Fruit fly (Drosophila melanogaster): ENCODE data around the gene CG5151.

The CG5151 gene

dm6 chr3L:16128973-16129745 is 35.3 kb downstream of the CG5151 start, which contains the start of gene SsRbeta (continued):
- TF ChIP-seq CG3281 (GFP tag; optimal IDR thresholded peaks at IDR 0.05) (no peak), H2.0 (GFP tag; IDR thresholded peaks at IDR 0.05) (peak; percentile 76), BEAF-32 (GFP tag; optimal IDR thresholded peaks at IDR 0.05) (peak; percentile 86), Tbp (GFP tag; optimal IDR thresholded peaks at IDR 0.05) (peak; percentile 33), Kr (GFP tag; optimal IDR thresholded peaks at IDR 0.05) (no peak), Dll (GFP tag; IDR thresholded peaks at IDR 0.05; ENCODE audit: partially characterized antibody) (peak; percentile 67), CG2875 (GFP tag; optimal IDR thresholded peaks at IDR 0.05) (peak; percentile 4), pan (optimal IDR thresholded peaks at IDR 0.05) (no peak), pan (GFP tag; optimal IDR thresholded peaks at IDR 0.05 in 1 of 2, IDR thresholded peaks at IDR 0.05 in 1 of 2) (peak in 1 of 2 experiments; percentile 66), al (GFP tag; IDR thresholded peaks at IDR 0.05) (0 out of 2 replicates have a peak, but pooled peaks have one; percentile 3), CG17328 (GFP tag; IDR thresholded peaks at IDR 0.05) (peak; percentile 75), CG14441 (GFP tag; IDR thresholded peaks at IDR 0.05) (peak; percentile 43), Dref (GFP tag; IDR thresholded peaks at IDR 0.05) (peak; percentile 72), CG12659 (GFP tag; optimal IDR thresholded peaks at IDR 0.05) (peak; percentile 19), tin (GFP tag; optimal IDR thresholded peaks at IDR 0.05) (peak; percentile 26), CG8359 (GFP tag; optimal IDR thresholded peaks at IDR 0.05; ENCODE audit: borderline replicate concordance) (no peak), CG11247 (GFP tag; IDR thresholded peaks at IDR 0.05) (peak; percentile 56), Ssrp (tag; optimal IDR thresholded peaks at IDR 0.05) (peak; percentile 38), Nf-YA (GFP tag; IDR thresholded peaks at IDR 0.05) (0 out of 2 replicates have a peak, but pooled peaks have one; percentile 11), CG11085 (GFP tag; IDR thresholded peaks at IDR 0.05) (no peak), CG13424 (tag; optimal IDR thresholded peaks at IDR 0.05) (peak; percentile 37), CG15514 (GFP tag; optimal IDR thresholded peaks at IDR 0.05) (peak; percentile 79), hkb (optimal IDR thresholded peaks at IDR 0.05) (no peak), hkb (GFP tag; IDR thresholded peaks at IDR 0.05) (peak; percentile 30), Gug (GFP tag; IDR thresholded peaks at IDR 0.05) (peak; percentile 71), Ets65A (GFP tag) (peak; percentile 89), CG11723 (GFP tag; optimal IDR thresholded peaks at IDR 0.05) (no peak), CG3163 (GFP tag; optimal IDR thresholded peaks at IDR 0.05) (no peak), Hmr (GFP tag; optimal IDR thresholded peaks at IDR 0.05) (peak; percentile 4), CG10431 (GFP tag; optimal IDR thresholded peaks at IDR 0.05) (peak; percentile 26), CG7928 (GFP tag; optimal IDR thresholded peaks at IDR 0.05) (peak; percentile 95), gfzf (GFP tag; optimal IDR thresholded peaks at IDR 0.05) (peak; percentile 51), MBD-R2 (GFP tag; IDR thresholded peaks at IDR 0.05) (peak; percentile 53), ken (GFP tag; IDR thresholded peaks at IDR 0.05) (peak; percentile 63; the same call in 2 of the 3 replicates), emc (GFP tag; optimal IDR thresholded peaks at IDR 0.05) (no peak), ase (GFP tag; IDR thresholded peaks at IDR 0.05) (peak; percentile 74; the same call in 2 of the 3 replicates), crp (GFP tag; optimal IDR thresholded peaks at IDR 0.05) (peak in 1 of 2 experiments; percentile 49), CG7745 (tag; optimal IDR thresholded peaks at IDR 0.05) (no peak), D19A (tag; optimal IDR thresholded peaks at IDR 0.05) (peak; percentile 31), CG7839 (tag; optimal IDR thresholded peaks at IDR 0.05) (peak; percentile 9), CG10267 (tag; optimal IDR thresholded peaks at IDR 0.05) (peak; percentile 34), dmrt11E (tag; optimal IDR thresholded peaks at IDR 0.05) (peak; percentile 38), CG9437 (GFP tag; optimal IDR thresholded peaks at IDR 0.05) (no peak), Aef1 (GFP tag; IDR thresholded peaks at IDR 0.05) (peak; percentile 7; the same call in 1 of the 3 replicates), vvl (GFP tag; IDR thresholded peaks at IDR 0.05) (peak; percentile 32), lola (GFP tag; optimal IDR thresholded peaks at IDR 0.05) (peak in 1 of 3 experiments; percentile 32), Nf-YB (GFP tag; optimal IDR thresholded peaks at IDR 0.05) (no peak), unc-4 (GFP tag; IDR thresholded peaks at IDR 0.05; ENCODE audit: partially characterized antibody) (peak; percentile 69)
